Worm (Caenorhabditis elegans): ENCODE results near the gene Y70C5C.1.

Gene Y70C5C.1

DNA sequence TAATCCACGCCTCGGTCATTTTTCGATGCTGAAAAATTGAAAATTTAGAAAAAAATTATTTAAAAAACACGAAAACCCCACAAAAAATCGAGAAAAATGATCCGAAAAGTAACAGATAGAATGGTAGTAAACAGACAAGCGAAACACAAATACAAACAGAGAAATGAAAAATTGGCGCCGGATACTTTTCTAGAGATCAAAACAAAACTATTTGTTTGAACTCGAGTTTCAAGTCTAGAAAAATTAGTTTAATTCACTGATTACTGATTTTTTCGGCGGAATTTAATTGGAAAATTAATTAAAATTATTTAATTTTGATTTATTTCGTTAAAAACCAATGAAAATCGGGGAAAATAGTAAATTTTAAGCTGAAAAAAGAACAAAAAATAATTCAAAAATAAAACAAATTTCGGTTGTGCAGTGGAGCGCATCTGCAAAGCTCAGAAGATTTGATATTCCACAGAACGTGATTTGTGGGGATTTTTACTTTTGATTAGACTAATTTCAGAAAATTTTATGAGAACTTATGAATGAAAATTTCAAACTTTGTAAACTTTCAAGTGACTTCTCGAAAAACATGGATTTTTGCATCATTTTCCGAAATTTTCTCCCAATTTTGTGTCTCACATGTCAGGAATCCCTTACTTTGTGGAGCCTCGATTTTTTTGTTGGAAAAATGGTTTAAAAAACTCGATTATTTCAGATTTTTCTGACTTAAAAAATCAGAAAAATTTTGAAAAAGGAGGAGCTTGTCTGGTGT is 46.4 kb downstream of the Y70C5C.1 start, which contains the start of gene gyg-2:
TSS of gene gyg-2 (minus strand) at position 28 of the 760 bp plus-strand sequence.
- TF ChIP-seq ZK546.5 (tag; optimal IDR thresholded peaks at IDR 0.05) (no peak), lin-38 (GFP tag; IDR thresholded peaks at IDR 0.05) (peak; percentile 84), ceh-62 (tag; optimal IDR thresholded peaks at IDR 0.05) (no peak), aha-1 (tag) (peak; percentile 9), F49E8.2 (tag; optimal IDR thresholded peaks at IDR 0.05; ENCODE audit: borderline replicate concordance) (no peak)

DNA sequence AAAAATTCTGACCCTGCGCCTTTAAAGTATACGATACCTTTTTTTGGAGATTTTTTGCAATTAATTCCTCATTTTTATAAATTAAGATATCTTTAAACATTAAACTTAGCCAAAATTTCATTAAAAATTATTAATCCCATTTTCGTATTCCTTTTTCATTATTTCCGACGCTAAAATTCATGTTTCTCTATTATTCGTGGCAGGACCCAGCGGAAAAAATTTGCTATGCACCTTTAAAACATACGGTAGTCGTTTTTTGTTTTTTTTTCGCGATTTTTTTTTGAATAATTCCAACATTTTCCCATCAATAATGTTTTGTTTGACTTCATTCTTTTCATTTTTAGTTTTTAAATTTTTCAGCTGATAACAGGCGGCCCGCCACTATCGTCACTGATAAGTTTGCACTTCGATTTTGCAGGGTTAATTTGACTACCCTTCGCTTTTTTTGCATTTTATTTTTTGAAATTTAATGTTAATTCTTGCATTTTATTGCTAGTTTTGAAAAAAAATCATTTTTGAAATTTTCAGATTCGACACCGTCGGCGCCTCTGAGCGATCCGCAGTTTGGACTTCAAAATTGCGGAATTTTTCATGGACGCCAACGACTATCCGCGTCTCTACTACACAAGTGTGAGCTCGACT is 47.1 kb downstream of the Y70C5C.1 start, which contains the start of gene dkf-2:
TSS of gene dkf-2 (plus strand) at position 592 of the 642 bp plus-strand sequence.
- no peak for TF ChIP-seq pqm-1 (tag; optimal IDR thresholded peaks at IDR 0.05)
- no peak for TF ChIP-seq hif-1 (tag; optimal IDR thresholded peaks at IDR 0.05)
- no peak for TF ChIP-seq rbr-2 (tag; optimal IDR thresholded peaks at IDR 0.05)
- no peak for TF ChIP-seq set-16 (GFP tag; IDR thresholded peaks at IDR 0.05)
- peak; percentile 46 for TF ChIP-seq F49E8.2 (tag; optimal IDR thresholded peaks at IDR 0.05; ENCODE audit: borderline replicate concordance)
- peak; percentile 20 for TF ChIP-seq aha-1 (tag)
- no peak for TF ChIP-seq pha-4 (GFP tag; IDR thresholded peaks at IDR 0.05)
- TF ChIP-seq pha-4 (tag; optimal IDR thresholded peaks at IDR 0.05): no peak
- no peak for TF ChIP-seq ceh-32 (tag; optimal IDR thresholded peaks at IDR 0.05; ENCODE audit: poor library complexity)
- TF ChIP-seq unc-62 (GFP tag; optimal IDR thresholded peaks at IDR 0.05 in 1 of 2): peak in 1 of 2 experiments; percentile 64
- TF ChIP-seq unc-62 (tag; optimal IDR thresholded peaks at IDR 0.05): no peak
- no peak for TF ChIP-seq unc-39 (tag; optimal IDR thresholded peaks at IDR 0.05)
- TF ChIP-seq ztf-7 (tag; optimal IDR thresholded peaks at IDR 0.05): no peak
- TF ChIP-seq egl-27 (tag; optimal IDR thresholded peaks at IDR 0.05): no peak

DNA sequence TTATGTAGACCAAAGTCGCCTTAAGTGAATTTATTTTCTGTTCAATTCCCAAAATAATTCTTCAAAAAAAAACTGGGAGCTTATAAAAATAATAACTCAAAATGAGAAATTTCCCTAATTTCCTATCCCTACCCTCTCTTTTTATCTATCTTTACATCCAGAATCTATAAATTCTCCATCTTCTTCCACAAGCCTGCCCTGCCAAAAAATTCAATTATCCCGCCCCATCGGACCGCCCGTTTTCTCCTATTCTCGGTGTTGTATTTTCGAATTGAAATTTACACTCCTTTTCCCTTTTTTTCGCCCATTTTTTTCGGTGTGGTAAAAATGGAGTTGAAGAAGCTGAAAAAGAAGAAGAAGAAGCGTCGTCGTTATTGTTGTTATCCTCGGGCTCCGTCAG is 49.5 kb downstream of the Y70C5C.1 start:
- TF ChIP-seq ces-1 (GFP tag; optimal IDR thresholded peaks at IDR 0.05): peak; percentile 9
- no peak for TF ChIP-seq dve-1 (tag; optimal IDR thresholded peaks at IDR 0.05; ENCODE audit: insufficient read depth)
- no peak for TF ChIP-seq fkh-10 (GFP tag; optimal IDR thresholded peaks at IDR 0.05)

DNA sequence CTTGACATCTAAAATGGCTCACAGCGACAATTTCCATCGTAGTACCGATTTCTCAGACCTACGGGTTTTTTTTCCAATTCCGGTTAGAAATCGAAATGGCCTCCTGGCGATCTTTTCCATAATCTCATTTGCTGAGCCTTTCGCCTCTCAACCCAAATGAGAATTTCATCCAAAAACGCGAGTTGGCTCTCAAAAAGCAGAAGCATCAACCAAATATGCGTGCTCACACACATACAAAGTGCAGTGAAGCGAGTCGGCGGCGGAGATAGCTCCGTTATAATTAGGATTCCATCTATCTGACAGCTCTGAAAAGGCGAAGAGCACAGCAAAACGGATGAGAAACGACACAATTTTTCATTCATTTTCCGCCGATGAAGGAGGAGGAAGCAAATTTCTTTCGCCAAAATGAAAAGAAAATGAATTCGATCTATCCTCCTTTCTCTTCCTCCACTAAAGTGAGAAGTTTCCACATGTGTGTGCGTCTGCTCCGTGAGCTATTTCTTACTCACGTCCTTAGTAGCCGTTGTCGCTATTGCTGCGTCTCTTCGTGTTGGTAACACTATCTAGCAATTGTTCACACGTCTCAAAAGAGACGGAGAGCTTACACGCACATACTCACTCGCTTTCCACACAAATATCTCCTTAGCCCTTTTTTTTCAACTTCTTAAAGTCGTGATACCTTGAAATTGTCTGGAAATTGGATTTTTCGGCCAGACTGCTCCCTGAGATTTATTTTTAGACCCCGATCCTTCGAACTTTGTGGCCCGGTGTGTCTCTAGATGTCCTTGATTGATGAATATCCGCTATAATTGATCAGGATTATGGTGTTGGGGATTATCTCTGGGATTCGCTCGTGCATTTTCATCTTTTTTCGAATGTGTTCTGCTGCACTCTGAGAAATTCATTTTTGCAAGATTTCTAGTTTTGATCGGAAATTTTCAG is 52.4 kb downstream of the Y70C5C.1 start:
- TF ChIP-seq nhr-111 (GFP tag; optimal IDR thresholded peaks at IDR 0.05) (no peak), zfp-2 (tag; optimal IDR thresholded peaks at IDR 0.05) (no peak), unc-62 (GFP tag; optimal IDR thresholded peaks at IDR 0.05 in 1 of 2) (peak in 1 of 2 experiments; percentile 97), unc-62 (tag; optimal IDR thresholded peaks at IDR 0.05) (no peak), dmd-6 (GFP tag; IDR thresholded peaks at IDR 0.05) (no peak), fkh-10 (GFP tag; optimal IDR thresholded peaks at IDR 0.05) (peak; percentile 41), ZK546.5 (tag; optimal IDR thresholded peaks at IDR 0.05) (no peak), jun-1 (tag; optimal IDR thresholded peaks at IDR 0.05) (no peak), rbr-2 (tag; optimal IDR thresholded peaks at IDR 0.05) (no peak), T26A8.4 (GFP tag; IDR thresholded peaks at IDR 0.05) (no peak), php-3 (GFP tag; IDR thresholded peaks at IDR 0.05) (no peak), nhr-48 (tag; optimal IDR thresholded peaks at IDR 0.05) (no peak), vab-7 (GFP tag; IDR thresholded peaks at IDR 0.05) (no peak), ceh-28 (tag; optimal IDR thresholded peaks at IDR 0.05) (no peak), lsy-2 (tag; optimal IDR thresholded peaks at IDR 0.05) (no peak), dmd-9 (GFP tag; IDR thresholded peaks at IDR 0.05) (no peak), aha-1 (tag) (peak; percentile 52), lin-13 (GFP tag; optimal IDR thresholded peaks at IDR 0.05) (no peak), attf-4 (tag; optimal IDR thresholded peaks at IDR 0.05) (no peak), spr-1 (tag; optimal IDR thresholded peaks at IDR 0.05) (no peak)
